Worm (Caenorhabditis elegans) whole organism, L4 larva: ENCODE results near the gene F11G11.13.

Experiments used
- D1046.2 ChIP-seq: fragments of 200-800 bp; sonication (Bioruptor generic); IDR thresholded peaks from 2 replicates; pipeline ENCODE4 v1.3.6; 2022; ENCODE audit warnings: missing genetic modification characterization, missing compliant biosample characterization
- F10B5.3 ChIP-seq: sonication (generic microtip); optimal IDR thresholded peaks from 2 replicates; lab custom pipeline; 2016; ENCODE audit warnings: mild to moderate bottlenecking, missing genetic modification characterization, missing compliant biosample characterization
- F26F4.8 ChIP-seq: fragments of 200-800 bp; sonication (Bioruptor generic); conservative IDR thresholded peaks from 2 replicates; pipeline ENCODE4 v1.3.6; 2022; ENCODE audit warnings: missing genetic modification characterization, missing compliant biosample characterization
- R02D3.7 ChIP-seq: fragments of 150-350 bp; sonication (generic microtip); optimal IDR thresholded peaks from 3 replicates; lab custom pipeline; 2014; ENCODE audit warnings: missing biosample characterization, missing genetic modification characterization
- T20F7.1 ChIP-seq: fragments of 200-800 bp; sonication (Bioruptor generic); optimal IDR thresholded peaks from 2 replicates; lab custom pipeline; 2018; ENCODE audit warnings: mild to moderate bottlenecking, missing genetic modification characterization, missing compliant biosample characterization
- Y48G9A.11 ChIP-seq: fragments of 200-800 bp; sonication (Bioruptor generic); IDR thresholded peaks from 2 replicates; pipeline ENCODE4 v1.3.6; 2022; ENCODE audit warnings: missing genetic modification reagents, missing genetic modification characterization, missing compliant biosample characterization
- ZK337.2 ChIP-seq: fragments of 200-800 bp; sonication (Bioruptor generic); IDR thresholded peaks from 2 replicates; pipeline ENCODE4 v1.3.6; 2022; ENCODE audit warnings: missing genetic modification reagents, missing genetic modification characterization, missing compliant biosample characterization
- aly-2 ChIP-seq: sonication (generic microtip); optimal IDR thresholded peaks from 2 replicates; lab custom pipeline; 2018; ENCODE audit warnings: missing biosample characterization, missing genetic modification characterization
- ceh-44 ChIP-seq: fragments of 200-800 bp; sonication (Bioruptor generic); IDR thresholded peaks from 2 replicates; pipeline ENCODE4 v1.3.6; 2022; ENCODE audit warnings: missing genetic modification reagents, missing genetic modification characterization, missing compliant biosample characterization
- ceh-82 ChIP-seq: sonication (generic microtip); optimal IDR thresholded peaks from 2 replicates; lab custom pipeline; 2017; ENCODE audit warnings: missing biosample characterization, missing genetic modification characterization
- ctbp-1 ChIP-seq: fragments of 200-800 bp; sonication (Bioruptor generic); IDR thresholded peaks from 2 replicates; pipeline ENCODE4 v1.3.6; 2022; ENCODE audit warnings: missing genetic modification reagents, missing genetic modification characterization, missing compliant biosample characterization
- daf-19 ChIP-seq: fragments of 200-800 bp; sonication (Bioruptor generic); conservative IDR thresholded peaks from 2 replicates; pipeline ENCODE4 v1.3.6; 2022; ENCODE audit warnings: missing genetic modification characterization, missing compliant biosample characterization
- daf-8 ChIP-seq: fragments of 200-800 bp; sonication (Bioruptor generic); IDR thresholded peaks from 2 replicates; pipeline ENCODE4 v1.3.6; 2022; ENCODE audit warnings: missing genetic modification characterization, missing compliant biosample characterization
- dmd-6 ChIP-seq: fragments of 200-800 bp; sonication (Bioruptor generic); IDR thresholded peaks from 2 replicates; pipeline ENCODE4 v1.3.6; 2022; ENCODE audit warnings: missing genetic modification reagents, missing genetic modification characterization, missing compliant biosample characterization
- dmd-8 ChIP-seq: fragments of 200-800 bp; sonication (Bioruptor generic); IDR thresholded peaks from 2 replicates; pipeline ENCODE4 v1.3.6; 2022; ENCODE audit warnings: missing genetic modification characterization, missing compliant biosample characterization
- fkh-10 ChIP-seq: fragments of 150-350 bp; optimal IDR thresholded peaks from 2 replicates; lab custom pipeline; 2014; ENCODE audit warnings: missing biosample characterization, missing genetic modification reagents, missing genetic modification characterization
- gei-8 ChIP-seq: fragments of 200-800 bp; sonication (Bioruptor generic); optimal IDR thresholded peaks from 2 replicates; lab custom pipeline; 2018; ENCODE audit warnings: mild to moderate bottlenecking, missing genetic modification characterization, missing compliant biosample characterization
- hlh-11 ChIP-seq: fragments of 200-800 bp; sonication (Bioruptor generic); optimal IDR thresholded peaks from 2 replicates; lab custom pipeline; 2018; ENCODE audit warnings: mild to moderate bottlenecking, missing genetic modification characterization, missing compliant biosample characterization
- hmg-1.1 ChIP-seq: fragments of 200-800 bp; sonication (Bioruptor generic); IDR thresholded peaks from 2 replicates; pipeline ENCODE4 v1.3.6; 2022; ENCODE audit warnings: missing genetic modification reagents, missing genetic modification characterization, missing compliant biosample characterization
- lim-7 ChIP-seq: fragments of 200-800 bp; sonication (Bioruptor generic); IDR thresholded peaks from 2 replicates; pipeline ENCODE4 v1.3.6; 2022; ENCODE audit warnings: missing genetic modification characterization, missing compliant biosample characterization
- lin-1 ChIP-seq: fragments of 200-800 bp; sonication (Bioruptor generic); IDR thresholded peaks from 2 replicates; pipeline ENCODE4 v1.3.6; 2022; ENCODE audit warnings: missing genetic modification reagents, missing genetic modification characterization, missing compliant biosample characterization
- lin-15B ChIP-seq: fragments of 150-350 bp; sonication (generic microtip); optimal IDR thresholded peaks from 3 replicates; lab custom pipeline; 2014; ENCODE audit warnings: missing biosample characterization, missing genetic modification characterization
- lin-38 ChIP-seq: fragments of 200-800 bp; sonication (Bioruptor generic); IDR thresholded peaks from 2 replicates; pipeline ENCODE4 v1.3.6; 2022; ENCODE audit warnings: missing genetic modification reagents, missing genetic modification characterization, missing compliant biosample characterization
- lsy-2 ChIP-seq, 2 experiments: fragments of 150-350 bp in 1 of 2; sonication (generic microtip) in 1 of 2; optimal IDR thresholded peaks; 2 replicates each; lab custom pipeline; 2014 to 2017; ENCODE audit warnings: missing biosample characterization in 2 of 2, missing genetic modification characterization in 2 of 2
- mdl-1 ChIP-seq, 2 experiments: fragments of 150-350 bp in 1 of 2; sonication (generic microtip) in 1 of 2; optimal IDR thresholded peaks; 2 replicates each; lab custom pipeline; 2014 to 2017; ENCODE audit warnings: missing biosample characterization in 2 of 2, missing genetic modification characterization in 2 of 2
- mdt-29 ChIP-seq: fragments of 200-800 bp; sonication (Bioruptor generic); IDR thresholded peaks from 2 replicates; pipeline ENCODE4 v1.3.6; 2022; ENCODE audit warnings: missing genetic modification reagents, missing genetic modification characterization, missing compliant biosample characterization
- mep-1 ChIP-seq: fragments of 150-350 bp; sonication (generic microtip); optimal IDR thresholded peaks from 3 replicates; lab custom pipeline; 2014; ENCODE audit warnings: missing biosample characterization, missing genetic modification characterization
- mxl-2 ChIP-seq: fragments of 200-800 bp; sonication (Bioruptor generic); conservative IDR thresholded peaks from 2 replicates; pipeline ENCODE4 v1.3.6; 2022; ENCODE audit warnings: missing genetic modification reagents, missing genetic modification characterization, missing compliant biosample characterization
- nhr-111 ChIP-seq: fragments of 200-800 bp; sonication (Bioruptor generic); optimal IDR thresholded peaks from 2 replicates; lab custom pipeline; 2018; ENCODE audit warnings: mild to moderate bottlenecking, missing genetic modification characterization, missing compliant biosample characterization
- nhr-25 ChIP-seq: sonication (generic microtip); optimal IDR thresholded peaks from 2 replicates; lab custom pipeline; 2017; ENCODE audit warnings: missing genetic modification characterization, mild to moderate bottlenecking, missing compliant biosample characterization, antibody characterized with exemption, moderate library complexity, borderline replicate concordance; ENCODE audit not compliant: insufficient read depth
- nhr-28 ChIP-seq: fragments of 150-350 bp; optimal IDR thresholded peaks from 2 replicates; lab custom pipeline; 2014; ENCODE audit warnings: missing biosample characterization, missing genetic modification characterization
- nhr-42 ChIP-seq: fragments of 200-800 bp; sonication (Bioruptor generic); IDR thresholded peaks from 2 replicates; pipeline ENCODE4 v1.3.6; 2022; ENCODE audit warnings: missing genetic modification characterization, missing compliant biosample characterization
- nhr-48 ChIP-seq: sonication (generic microtip); optimal IDR thresholded peaks from 2 replicates; lab custom pipeline; 2016; ENCODE audit warnings: mild to moderate bottlenecking, missing genetic modification characterization, missing compliant biosample characterization
- nhr-77 ChIP-seq: fragments of 150-350 bp; optimal IDR thresholded peaks from 2 replicates; lab custom pipeline; 2014; ENCODE audit warnings: missing biosample characterization, missing genetic modification characterization
- php-3 ChIP-seq: fragments of 200-800 bp; sonication (Bioruptor generic); IDR thresholded peaks from 2 replicates; pipeline ENCODE4 v1.3.6; 2022; ENCODE audit warnings: missing genetic modification reagents, missing genetic modification characterization, missing compliant biosample characterization
- pqm-1 ChIP-seq: sonication (generic microtip); optimal IDR thresholded peaks from 2 replicates; lab custom pipeline; 2017; ENCODE audit warnings: missing biosample characterization, missing genetic modification characterization
- sdz-12 ChIP-seq: fragments of 200-800 bp; sonication (Bioruptor generic); optimal IDR thresholded peaks from 2 replicates; lab custom pipeline; 2018; ENCODE audit warnings: mild to moderate bottlenecking, missing genetic modification characterization, missing compliant biosample characterization
- spr-1 ChIP-seq: sonication (generic microtip); optimal IDR thresholded peaks from 2 replicates; lab custom pipeline; 2016; ENCODE audit warnings: mild to moderate bottlenecking, missing genetic modification characterization, missing compliant biosample characterization
- spr-3 ChIP-seq: fragments of 200-800 bp; sonication (Bioruptor generic); optimal IDR thresholded peaks from 2 replicates; lab custom pipeline; 2018; ENCODE audit warnings: mild to moderate bottlenecking, missing genetic modification characterization, missing compliant biosample characterization
- tra-1 ChIP-seq: fragments of 200-800 bp; sonication (Bioruptor generic); IDR thresholded peaks from 2 replicates; pipeline ENCODE4 v1.3.6; 2022; ENCODE audit warnings: missing genetic modification reagents, missing genetic modification characterization, missing compliant biosample characterization
- unc-130 ChIP-seq: sonication (generic microtip); optimal IDR thresholded peaks from 2 replicates; lab custom pipeline; 2016; ENCODE audit warnings: missing genetic modification reagents, missing genetic modification characterization, missing compliant biosample characterization
- unc-39 ChIP-seq: sonication (generic microtip); optimal IDR thresholded peaks from 2 replicates; lab custom pipeline; 2017; ENCODE audit warnings: missing biosample characterization, missing genetic modification characterization
- unc-62 ChIP-seq, 3 experiments: fragments of 150-350 bp in 1 of 3; sonication (generic microtip); optimal IDR thresholded peaks in 2 of 3; peaks in 1 of 3; 1 replicate in 1 of 3; 2 replicates in 2 of 3; lab custom pipeline; 2014 to 2017; ENCODE audit warnings: missing biosample characterization in 3 of 3, missing genetic modification characterization in 3 of 3, missing genetic modification reagents in 3 of 3, missing genotype in 1 of 3
- vab-7 ChIP-seq: fragments of 200-800 bp; sonication (Bioruptor generic); IDR thresholded peaks from 2 replicates; pipeline ENCODE4 v1.3.6; 2022; ENCODE audit warnings: missing genetic modification reagents, missing genetic modification characterization, missing compliant biosample characterization
- zfp-2 ChIP-seq: sonication (generic microtip); optimal IDR thresholded peaks from 2 replicates; lab custom pipeline; 2016; ENCODE audit warnings: mild to moderate bottlenecking, missing genetic modification characterization, missing compliant biosample characterization
- zfp-3 ChIP-seq: fragments of 200-800 bp; sonication (Bioruptor generic); conservative IDR thresholded peaks from 2 replicates; pipeline ENCODE4 v1.3.6; 2022; ENCODE audit warnings: missing genetic modification reagents, missing genetic modification characterization, missing compliant biosample characterization
- zip-11 ChIP-seq: fragments of 200-800 bp; sonication (Bioruptor generic); IDR thresholded peaks from 2 replicates; pipeline ENCODE4 v1.3.6; 2022; ENCODE audit warnings: missing genetic modification characterization, missing compliant biosample characterization
- zip-2 ChIP-seq: fragments of 150-350 bp; optimal IDR thresholded peaks from 2 replicates; lab custom pipeline; 2014; ENCODE audit warnings: missing biosample characterization, missing genetic modification characterization
- ztf-7 ChIP-seq: fragments of 150-350 bp; optimal IDR thresholded peaks from 2 replicates; lab custom pipeline; 2014; ENCODE audit warnings: missing biosample characterization, missing genetic modification characterization

The F11G11.13 gene

DNA sequence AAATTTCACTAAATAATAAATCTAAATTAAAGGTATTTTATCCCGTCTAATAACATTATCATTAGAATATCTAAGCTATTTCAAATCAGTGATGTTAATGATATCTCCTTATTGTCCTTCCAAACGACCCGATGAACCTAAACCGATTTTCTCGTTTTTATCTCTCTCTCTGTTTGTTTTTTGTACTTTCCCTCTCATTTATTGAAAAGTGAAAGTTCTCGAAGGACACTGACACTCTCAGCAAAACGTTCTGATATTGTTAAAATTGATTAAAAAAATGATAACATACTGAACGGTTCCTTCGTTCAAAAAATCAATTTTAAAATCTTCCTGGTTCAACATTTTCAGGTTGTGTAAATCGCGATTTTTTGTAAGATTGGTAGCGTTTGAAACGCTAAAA is at the start of gene F11G11.13:
TSS of gene F11G11.13 (minus strand) at position 89 of the 400 bp plus-strand sequence.
- TF ChIP-seq nhr-42 (no peak), F26F4.8 (GFP tag; lab: Robert Waterston, UW) (no peak), ZK337.2 (GFP tag; lab: Robert Waterston, UW) (no peak), spr-3 (GFP tag; lab: Kevin White, UChicago) (no peak), gei-8 (GFP tag; lab: Kevin White, UChicago) (no peak), F10B5.3 (tag; lab: Kevin White, UChicago) (no peak), R02D3.7 (tag; lab: Kevin White, UChicago) (no peak), D1046.2 (GFP tag; lab: Robert Waterston, UW) (no peak), spr-1 (no peak), vab-7 (no peak), unc-130 (no peak), mdl-1 (tag; optimal IDR thresholded peaks at IDR 0.05; lab: Kevin White, UChicago) (no peak), dmd-8 (GFP tag; lab: Robert Waterston, UW) (no peak), nhr-111 (GFP tag; lab: Kevin White, UChicago) (no peak), lim-7 (no peak), ceh-82 (tag; lab: Kevin White, UChicago) (no peak), fkh-10 (GFP tag; lab: Kevin White, UChicago) (no peak), lin-15B (tag; lab: Kevin White, UChicago) (no peak), dmd-6 (GFP tag; lab: Robert Waterston, UW) (no peak), aly-2 (tag; lab: Kevin White, UChicago) (no peak)

DNA sequence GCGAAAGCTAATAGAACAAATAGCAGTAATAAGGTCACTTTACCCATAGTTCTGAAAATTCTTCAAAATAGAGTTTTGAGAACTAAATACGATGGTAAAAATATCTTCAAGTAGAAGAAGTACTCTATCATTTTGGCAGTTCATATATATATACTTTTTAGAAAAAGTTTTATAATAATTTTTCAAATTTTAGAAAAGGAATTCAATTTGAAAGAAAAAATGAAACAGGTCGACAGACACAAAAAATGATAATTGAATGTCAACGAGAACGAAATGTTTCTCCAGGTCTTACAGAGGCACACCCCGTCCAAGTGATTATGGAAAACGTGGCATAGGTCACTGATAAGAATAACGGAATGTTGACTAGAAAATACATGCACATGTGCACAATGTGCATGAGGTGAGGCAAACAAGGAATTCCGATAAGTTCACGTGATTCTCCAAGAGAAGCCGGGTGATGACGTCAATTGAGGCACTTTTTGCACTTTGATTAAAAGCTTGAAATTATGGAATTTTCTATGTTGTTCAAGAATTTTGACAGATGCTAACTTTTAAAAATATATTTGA is 49.3 kb upstream of the F11G11.13 start, which contains the start of gene aagr-2:
TSS of gene aagr-2 (minus strand) at position 51 of the 567 bp plus-strand sequence.
- TF ChIP-seq gei-8 (GFP tag; lab: Kevin White, UChicago) (no peak), lin-38 (no peak), mdt-29 (GFP tag; lab: Robert Waterston, UW) (peak; percentile 82), lin-1 (GFP tag; lab: Robert Waterston, UW) (peak; percentile 54), hmg-1.1 (GFP tag; lab: Robert Waterston, UW) (no peak), unc-62 (GFP tag; optimal IDR thresholded peaks at IDR 0.05 in 1 of 2; lab: Kevin White, UChicago) (peak in 1 of 2 experiments; percentile 29), unc-62 (tag; optimal IDR thresholded peaks at IDR 0.05; lab: Kevin White, UChicago) (no peak), ztf-7 (tag; lab: Kevin White, UChicago) (no peak), daf-8 (GFP tag; lab: Robert Waterston, UW) (no peak), unc-39 (tag; lab: Kevin White, UChicago) (no peak), php-3 (peak; percentile 60), zfp-3 (0 out of 2 replicates have a peak, but pooled peaks have one; percentile 37), Y48G9A.11 (GFP tag; lab: Robert Waterston, UW) (no peak), ceh-44 (GFP tag; lab: Robert Waterston, UW) (no peak), tra-1 (peak; percentile 81), nhr-28 (tag; lab: Kevin White, UChicago) (peak; percentile 99), zip-11 (no peak), nhr-77 (tag; lab: Kevin White, UChicago) (peak; percentile 51), pqm-1 (tag; lab: Kevin White, UChicago) (peak; percentile 97), F10B5.3 (tag; lab: Kevin White, UChicago) (no peak), daf-19 (GFP tag; lab: Robert Waterston, UW) (no peak), zfp-2 (tag; lab: Kevin White, UChicago) (no peak), nhr-48 (tag; lab: Kevin White, UChicago) (peak; percentile 85), hlh-11 (peak; percentile 92), nhr-25 (no peak), mep-1 (peak; percentile 62), mdl-1 (tag; optimal IDR thresholded peaks at IDR 0.05; lab: Kevin White, UChicago) (peak; percentile 0 to 86), zip-2 (tag; lab: Kevin White, UChicago) (no peak), sdz-12 (GFP tag; lab: Kevin White, UChicago) (no peak), R02D3.7 (tag; lab: Kevin White, UChicago) (no peak), ctbp-1 (GFP tag; lab: Robert Waterston, UW) (no peak), lsy-2 (tag; optimal IDR thresholded peaks at IDR 0.05; lab: Kevin White, UChicago) (peak in 1 of 2 experiments; percentile 25), mxl-2 (GFP tag; lab: Robert Waterston, UW) (0 out of 2 replicates have a peak, but pooled peaks have one; percentile 27), T20F7.1 (GFP tag; lab: Kevin White, UChicago) (peak; percentile 33)
